Fruit fly (Drosophila melanogaster) Kc167 (cell line): ENCODE results near the gene cu.

Source experiments
- Myc ChIP-seq: fragments of >200 bp; optimal IDR thresholded peaks from 2 replicates; lab custom pipeline; 2017; ENCODE audit warnings: missing external identifiers
- Sin3A ChIP-seq: fragments of >200 bp; optimal IDR thresholded peaks from 2 replicates; lab custom pipeline; 2018; ENCODE audit warnings: missing external identifiers
- h ChIP-seq: fragments of >200 bp; optimal IDR thresholded peaks from 3 replicates; lab custom pipeline; 2018; ENCODE audit warnings: missing external identifiers
- insv ChIP-seq: fragments of >200 bp; optimal IDR thresholded peaks from 3 replicates; lab custom pipeline; 2018; ENCODE audit warnings: missing external identifiers
- psq ChIP-seq: fragments of >200 bp; optimal IDR thresholded peaks from 2 replicates; lab custom pipeline; 2017; ENCODE audit warnings: missing external identifiers
- ttk ChIP-seq: sonication (Bioruptor generic); optimal IDR thresholded peaks from 2 replicates; lab custom pipeline; 2017; ENCODE audit warnings: missing external identifiers

cu gene

DNA sequence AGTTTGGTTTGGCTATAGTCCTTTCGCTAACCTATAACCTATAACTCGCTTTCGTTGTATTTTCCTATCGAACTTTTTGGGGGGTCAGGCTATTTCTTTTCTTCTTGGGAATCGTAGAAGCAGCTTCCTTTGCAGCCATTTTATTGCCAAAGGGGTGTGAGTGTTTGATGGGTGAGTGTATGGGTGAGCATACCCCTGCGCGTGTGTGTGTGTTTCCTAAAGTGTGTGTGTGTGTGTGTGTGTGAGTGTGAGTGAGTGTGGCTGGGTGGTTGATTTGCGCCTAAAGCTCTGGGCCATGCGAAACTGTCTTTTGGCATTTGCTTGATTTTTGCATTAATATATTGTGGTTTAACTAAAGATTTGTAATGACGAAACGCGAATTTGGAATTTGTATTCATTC is 56.4 kb downstream of the cu start:
- TF ChIP-seq h (lab: Kevin White, UChicago) = no peak
- no peak for TF ChIP-seq Myc (lab: Kevin White, UChicago)
- no peak for TF ChIP-seq ttk
- no peak for TF ChIP-seq Sin3A
- no peak for TF ChIP-seq psq (lab: Kevin White, UChicago)
- TF ChIP-seq insv (lab: Kevin White, UChicago) = no peak

dm6 chr3R:11254382-11254953 is 57.1 kb downstream of the cu start:
- no peak for TF ChIP-seq ttk
- TF ChIP-seq Myc (lab: Kevin White, UChicago) = no peak
- no peak for TF ChIP-seq h (lab: Kevin White, UChicago)
- no peak for TF ChIP-seq Sin3A
- TF ChIP-seq psq (lab: Kevin White, UChicago) = no peak
- no peak for TF ChIP-seq insv (lab: Kevin White, UChicago)

DNA sequence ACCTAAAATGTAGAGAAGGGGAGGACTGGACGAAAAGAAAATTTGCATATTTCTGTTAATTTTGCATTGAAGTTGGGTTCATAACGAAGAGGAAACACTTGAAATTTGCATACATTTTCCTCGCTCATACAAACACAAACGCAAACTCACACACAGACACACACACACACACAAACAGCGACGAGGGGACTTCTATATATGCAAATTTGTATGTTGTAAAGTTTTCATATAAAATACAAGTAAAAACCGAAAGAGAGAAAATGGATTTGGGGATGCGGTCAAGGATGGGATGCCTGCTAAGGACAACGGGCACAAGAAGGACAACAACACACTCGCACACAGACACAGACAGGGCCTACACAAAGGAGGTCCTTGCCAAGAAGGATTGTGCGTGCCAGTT is 60.1 kb downstream of the cu start:
- TF ChIP-seq psq (lab: Kevin White, UChicago) (no peak), h (lab: Kevin White, UChicago) (no peak), Sin3A (no peak), Myc (lab: Kevin White, UChicago) (no peak), insv (lab: Kevin White, UChicago) (no peak), ttk (no peak)
